Worm (Caenorhabditis elegans) whole organism, mixed stage, embryonic: ENCODE results near the gene D2023.4.

Source experiments
- M03D4.4 ChIP-seq: sonication (generic microtip); optimal IDR thresholded peaks from 2 replicates; lab custom pipeline; 2017; ENCODE audit warnings: mild to moderate bottlenecking, missing genetic modification characterization, missing compliant biosample characterization
- blmp-1 ChIP-seq: fragments of 150-350 bp; optimal IDR thresholded peaks from 2 replicates; lab custom pipeline; 2014; ENCODE audit warnings: missing biosample characterization, missing genetic modification characterization
- ceh-39 ChIP-seq: fragments of 150-350 bp; optimal IDR thresholded peaks from 2 replicates; lab custom pipeline; 2014; ENCODE audit warnings: missing biosample characterization, missing genetic modification characterization
- ceh-83 ChIP-seq: fragments of 200-800 bp; sonication (Bioruptor generic); optimal IDR thresholded peaks from 2 replicates; lab custom pipeline; 2018; ENCODE audit warnings: mild to moderate bottlenecking, missing genetic modification characterization, missing compliant biosample characterization
- cnd-1 ChIP-seq: fragments of 200-800 bp; sonication (Bioruptor generic); optimal IDR thresholded peaks from 2 replicates; lab custom pipeline; 2018; ENCODE audit warnings: mild to moderate bottlenecking, missing genetic modification characterization, missing compliant biosample characterization
- drap-1 ChIP-seq: fragments of 200-800 bp; sonication (Bioruptor generic); optimal IDR thresholded peaks from 3 replicates; lab custom pipeline; 2018; ENCODE audit warnings: mild to moderate bottlenecking, missing genetic modification characterization, missing compliant biosample characterization
- elt-3 ChIP-seq: fragments of 150-350 bp; optimal IDR thresholded peaks from 2 replicates; lab custom pipeline; 2014; ENCODE audit warnings: missing biosample characterization, missing genetic modification characterization
- flh-1 ChIP-seq: fragments of 200-800 bp; sonication (Bioruptor generic); optimal IDR thresholded peaks from 2 replicates; lab custom pipeline; 2018; ENCODE audit warnings: mild to moderate bottlenecking, missing genetic modification characterization, moderate library complexity, missing compliant biosample characterization
- ham-2 ChIP-seq: fragments of 200-800 bp; sonication (Bioruptor generic); optimal IDR thresholded peaks from 2 replicates; lab custom pipeline; 2018; ENCODE audit warnings: mild to moderate bottlenecking, missing genetic modification characterization, missing compliant biosample characterization
- hlh-1 ChIP-seq: fragments of 150-350 bp; optimal IDR thresholded peaks from 2 replicates; lab custom pipeline; 2014; ENCODE audit warnings: missing biosample characterization, missing genetic modification reagents, missing genetic modification characterization
- lin-32 ChIP-seq: fragments of 200-800 bp; sonication (Bioruptor generic); optimal IDR thresholded peaks from 2 replicates; lab custom pipeline; 2018; ENCODE audit warnings: mild to moderate bottlenecking, missing genetic modification characterization, missing compliant biosample characterization
- lsy-2 ChIP-seq: fragments of 150-350 bp; optimal IDR thresholded peaks from 2 replicates; lab custom pipeline; 2014; ENCODE audit warnings: missing biosample characterization, missing genetic modification characterization
- mab-5 ChIP-seq: fragments of 150-350 bp; optimal IDR thresholded peaks from 2 replicates; lab custom pipeline; 2014; ENCODE audit warnings: missing biosample characterization, missing genetic modification characterization
- mls-2 ChIP-seq: sonication (generic microtip); optimal IDR thresholded peaks from 2 replicates; lab custom pipeline; 2016; ENCODE audit warnings: mild to moderate bottlenecking, missing genetic modification characterization, moderate library complexity, missing compliant biosample characterization
- nhr-12 ChIP-seq: fragments of 150-350 bp; optimal IDR thresholded peaks from 2 replicates; lab custom pipeline; 2014; ENCODE audit warnings: missing biosample characterization, missing genetic modification characterization
- nhr-2 ChIP-seq: fragments of 150-350 bp; optimal IDR thresholded peaks from 2 replicates; lab custom pipeline; 2014; ENCODE audit warnings: missing biosample characterization, missing genetic modification characterization
- nhr-237 ChIP-seq: fragments of 150-350 bp; optimal IDR thresholded peaks from 2 replicates; lab custom pipeline; 2014; ENCODE audit warnings: missing biosample characterization, missing genetic modification characterization
- nhr-28 ChIP-seq: fragments of 150-350 bp; optimal IDR thresholded peaks from 2 replicates; lab custom pipeline; 2014; ENCODE audit warnings: missing biosample characterization, missing genetic modification characterization
- nhr-76 ChIP-seq: sonication (generic microtip); optimal IDR thresholded peaks from 2 replicates; lab custom pipeline; 2017; ENCODE audit warnings: missing biosample characterization, missing genetic modification characterization
- pha-4 ChIP-seq: fragments of 150-350 bp; optimal IDR thresholded peaks from 2 replicates; lab custom pipeline; 2018; ENCODE audit warnings: missing biosample characterization, missing genetic modification reagents, missing genetic modification characterization
- sem-2 ChIP-seq: fragments of 200-800 bp; sonication (Bioruptor generic); optimal IDR thresholded peaks from 2 replicates; lab custom pipeline; 2018; ENCODE audit warnings: mild to moderate bottlenecking, missing genetic modification characterization, missing compliant biosample characterization
- snpc-4 ChIP-seq: fragments of 150-350 bp; optimal IDR thresholded peaks from 2 replicates; lab custom pipeline; 2014; ENCODE audit warnings: missing biosample characterization, missing genetic modification characterization
- sptf-1 ChIP-seq: sonication (generic microtip); optimal IDR thresholded peaks from 2 replicates; lab custom pipeline; 2017; ENCODE audit warnings: mild to moderate bottlenecking, missing genetic modification characterization, moderate library complexity, missing compliant biosample characterization
- tbx-8 ChIP-seq: fragments of 200-800 bp; sonication (Bioruptor generic); optimal IDR thresholded peaks from 2 replicates; lab custom pipeline; 2018; ENCODE audit warnings: mild to moderate bottlenecking, missing genetic modification characterization, moderate library complexity, missing compliant biosample characterization
- unc-120 ChIP-seq: sonication (generic microtip); optimal IDR thresholded peaks from 2 replicates; lab custom pipeline; 2017; ENCODE audit warnings: missing genetic modification characterization, missing compliant biosample characterization; ENCODE audit not compliant: poor library complexity, severe bottlenecking
- unc-39 ChIP-seq: fragments of 150-350 bp; optimal IDR thresholded peaks from 2 replicates; lab custom pipeline; 2014; ENCODE audit warnings: missing biosample characterization, missing genetic modification characterization
- unc-62 ChIP-seq: fragments of 150-350 bp; optimal IDR thresholded peaks from 2 replicates; lab custom pipeline; 2014; ENCODE audit warnings: missing biosample characterization, missing genetic modification reagents, missing genetic modification characterization
- ztf-11 ChIP-seq: fragments of 150-350 bp; optimal IDR thresholded peaks from 2 replicates; lab custom pipeline; 2014; ENCODE audit warnings: missing biosample characterization, missing genetic modification characterization

The D2023.4 gene

ce11 chrV:11818786-11819185 is 6.8 kb downstream of the D2023.4 start:
- no peak for TF ChIP-seq lin-32
- TF ChIP-seq cnd-1 (tag; lab: Kevin White, UChicago): no peak
- no peak for TF ChIP-seq hlh-1 (tag; lab: Kevin White, UChicago)
- TF ChIP-seq unc-62 (GFP tag; lab: Kevin White, UChicago): no peak
- no peak for TF ChIP-seq mls-2
- TF ChIP-seq M03D4.4 (tag; lab: Kevin White, UChicago): no peak
- TF ChIP-seq ceh-39 (tag; lab: Kevin White, UChicago): no peak
- TF ChIP-seq drap-1 (GFP tag; lab: Kevin White, UChicago): no peak
- no peak for TF ChIP-seq ham-2 (GFP tag; lab: Kevin White, UChicago)
- TF ChIP-seq snpc-4 (tag; lab: Kevin White, UChicago): no peak
- no peak for TF ChIP-seq nhr-12 (tag; lab: Kevin White, UChicago)
- TF ChIP-seq ztf-11 (tag; lab: Kevin White, UChicago): no peak
- no peak for TF ChIP-seq ceh-83 (GFP tag; lab: Kevin White, UChicago)
- TF ChIP-seq nhr-2 (tag; lab: Kevin White, UChicago): no peak
- TF ChIP-seq, all 35 proteins: peak for 0

ce11 chrV:11818064-11818463 is 7.5 kb downstream of the D2023.4 start:
- TF ChIP-seq nhr-12 (tag; lab: Kevin White, UChicago): no peak
- TF ChIP-seq blmp-1 (tag; lab: Kevin White, UChicago): no peak
- TF ChIP-seq snpc-4 (tag; lab: Kevin White, UChicago): no peak
- no peak for TF ChIP-seq sem-2 (GFP tag; lab: Kevin White, UChicago)
- no peak for TF ChIP-seq drap-1 (GFP tag; lab: Kevin White, UChicago)
- no peak for TF ChIP-seq sptf-1 (tag; lab: Kevin White, UChicago)

ce11 chrV:11817263-11817726 is 8.3 kb downstream of the D2023.4 start:
- no peak for TF ChIP-seq unc-62 (GFP tag; lab: Kevin White, UChicago)
- no peak for TF ChIP-seq nhr-12 (tag; lab: Kevin White, UChicago)
- TF ChIP-seq nhr-237 (tag; lab: Kevin White, UChicago): no peak
- no peak for TF ChIP-seq mls-2
- no peak for TF ChIP-seq elt-3 (tag; lab: Kevin White, UChicago)
- TF ChIP-seq sptf-1 (tag; lab: Kevin White, UChicago): no peak
- TF ChIP-seq unc-120 (tag; lab: Kevin White, UChicago): no peak
- no peak for TF ChIP-seq cnd-1 (tag; lab: Kevin White, UChicago)
- TF ChIP-seq tbx-8: no peak
- TF ChIP-seq pha-4 (tag; lab: Kevin White, UChicago): no peak
- TF ChIP-seq mab-5 (tag; lab: Kevin White, UChicago): no peak
- no peak for TF ChIP-seq unc-39
- no peak for TF ChIP-seq M03D4.4 (tag; lab: Kevin White, UChicago)
- TF ChIP-seq lsy-2 (tag; lab: Kevin White, UChicago): no peak
- no peak for TF ChIP-seq snpc-4 (tag; lab: Kevin White, UChicago)
- no peak for TF ChIP-seq ceh-83 (GFP tag; lab: Kevin White, UChicago)

- TF ChIP-seq nhr-2 (tag; lab: Kevin White, UChicago) (no peak), flh-1 (GFP tag; lab: Kevin White, UChicago) (no peak), unc-62 (GFP tag; lab: Kevin White, UChicago) (no peak), cnd-1 (tag; lab: Kevin White, UChicago) (no peak), drap-1 (GFP tag; lab: Kevin White, UChicago) (no peak)
Measured at ce11 chrV:11815566-11815965, 10.0 kb downstream of the D2023.4 start.

ce11 chrV:11811921-11812320 is 13.6 kb downstream of the D2023.4 start, which contains the start of gene D2023.3:
D2023.3 (minus strand) TSS chrV:11812021.
- TF ChIP-seq lin-32 (no peak), snpc-4 (tag; lab: Kevin White, UChicago) (no peak), elt-3 (tag; lab: Kevin White, UChicago) (no peak), nhr-76 (tag; lab: Kevin White, UChicago) (no peak)

- TF ChIP-seq sem-2 (GFP tag; lab: Kevin White, UChicago) (no peak), drap-1 (GFP tag; lab: Kevin White, UChicago) (no peak), nhr-28 (tag; lab: Kevin White, UChicago) (no peak)
Measured at ce11 chrV:11809935-11810334, 15.6 kb downstream of the D2023.4 start.
